Worm (Caenorhabditis elegans): ENCODE measurements around the gene srh-265.

DNA sequence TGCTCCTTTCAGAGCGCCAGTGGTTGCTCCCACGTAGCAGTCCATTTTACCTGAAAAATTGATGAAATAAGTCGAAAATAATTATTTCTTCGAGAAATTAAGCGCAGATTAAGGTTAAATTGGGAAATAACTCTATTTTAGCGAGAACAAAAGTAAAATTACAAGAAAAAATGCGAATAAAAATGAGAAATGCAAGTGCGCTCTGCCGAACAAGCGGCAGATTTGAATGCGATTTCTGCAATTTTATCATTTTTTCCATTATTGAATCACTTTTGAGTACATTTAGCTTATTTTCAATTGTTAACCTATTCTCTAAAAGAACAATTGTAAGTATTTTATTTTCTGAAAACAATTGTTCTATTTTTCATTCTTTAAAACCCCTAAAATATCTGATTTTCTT is 21.1 kb upstream of the srh-265 start, which contains the start of gene T06E6.1:
- TF ChIP-seq fkh-6 (tag; optimal IDR thresholded peaks at IDR 0.05) (no peak), lin-11 (tag; optimal IDR thresholded peaks at IDR 0.05) (no peak), ceh-30 (tag; optimal IDR thresholded peaks at IDR 0.05) (no peak), F13H6.1 (tag; optimal IDR thresholded peaks at IDR 0.05) (no peak), pha-4 (tag; optimal IDR thresholded peaks at IDR 0.05) (no peak), sox-4 (tag; optimal IDR thresholded peaks at IDR 0.05) (no peak), pax-1 (tag; optimal IDR thresholded peaks at IDR 0.05) (no peak), hlh-30 (tag; optimal IDR thresholded peaks at IDR 0.05; ENCODE audit: insufficient read depth) (no peak), tbx-2 (tag; optimal IDR thresholded peaks at IDR 0.05) (no peak), fkh-10 (GFP tag; optimal IDR thresholded peaks at IDR 0.05) (no peak), lim-6 (tag; optimal IDR thresholded peaks at IDR 0.05) (no peak), rnt-1 (tag; optimal IDR thresholded peaks at IDR 0.05) (no peak), elt-2 (tag; optimal IDR thresholded peaks at IDR 0.05) (no peak), che-1 (tag; optimal IDR thresholded peaks at IDR 0.05) (no peak)

Measured in whole organism, late embryonic.